Fruit fly (Drosophila melanogaster) whole organism, embryonic: ENCODE data around the gene CG7409.

Experiments
- Ada2b ChIP-seq: fragments of 200-800 bp; sonication (Bioruptor generic); IDR thresholded peaks from 2 replicates; pipeline ENCODE4 v1.3.6; 2022; ENCODE audit warnings: missing biosample characterization, missing genetic modification characterization
- CG11695 ChIP-seq: fragments of 200-800 bp; sonication (Bioruptor generic); IDR thresholded peaks from 3 replicates; pipeline ENCODE4 v1.3.6; 2022; ENCODE audit warnings: missing biosample characterization, missing genetic modification characterization
- CG11723 ChIP-seq: fragments of 200-800 bp; sonication (Bioruptor generic); optimal IDR thresholded peaks from 2 replicates; lab custom pipeline; 2017; ENCODE audit warnings: missing biosample characterization, mild to moderate bottlenecking, missing genetic modification characterization
- CG15514 ChIP-seq: fragments of 200-800 bp; sonication (Bioruptor generic); optimal IDR thresholded peaks from 3 replicates; lab custom pipeline; 2017; ENCODE audit warnings: missing biosample characterization, missing genetic modification characterization, mild to moderate bottlenecking, moderate library complexity, missing genetic modification reagents
- CG17385 ChIP-seq: fragments of 200-800 bp; sonication (Bioruptor generic); optimal IDR thresholded peaks from 3 replicates; lab custom pipeline; 2018; ENCODE audit warnings: missing biosample characterization, mild to moderate bottlenecking, missing genetic modification characterization
- CG18764 ChIP-seq: fragments of 200-800 bp; sonication (Bioruptor generic); optimal IDR thresholded peaks from 3 replicates; lab custom pipeline; 2016; ENCODE audit warnings: missing biosample characterization, missing genetic modification characterization
- CG2875 ChIP-seq: fragments of 200-800 bp; sonication (Bioruptor generic); optimal IDR thresholded peaks from 2 replicates; lab custom pipeline; 2017; ENCODE audit warnings: missing biosample characterization, mild to moderate bottlenecking, missing genetic modification characterization, missing genetic modification reagents
- CG2889 ChIP-seq: fragments of 200-800 bp; sonication (Bioruptor generic); IDR thresholded peaks from 3 replicates; pipeline ENCODE4 v1.3.6; 2022; ENCODE audit warnings: missing biosample characterization, missing genetic modification characterization
- CG3163 ChIP-seq: fragments of 200-800 bp; sonication (Bioruptor generic); optimal IDR thresholded peaks from 3 replicates; lab custom pipeline; 2016; ENCODE audit warnings: missing biosample characterization, missing genetic modification characterization
- CG7372 ChIP-seq: fragments of 200-800 bp; sonication (Bioruptor generic); IDR thresholded peaks from 2 replicates; pipeline ENCODE4 v1.3.6; 2022; ENCODE audit warnings: missing biosample characterization, missing genetic modification characterization
- CG8388 ChIP-seq: fragments of 200-800 bp; sonication (Bioruptor generic); optimal IDR thresholded peaks from 2 replicates; lab custom pipeline; 2019; ENCODE audit warnings: missing biosample characterization, mild to moderate bottlenecking, missing genetic modification characterization, moderate library complexity
- E2f1 ChIP-seq: fragments of 200-800 bp; sonication (Bioruptor generic); IDR thresholded peaks from 2 replicates; pipeline ENCODE4 v1.3.6; 2022; ENCODE audit warnings: missing biosample characterization, missing genetic modification characterization
- E2f2 ChIP-seq: fragments of 200-800 bp; sonication (Bioruptor generic); IDR thresholded peaks from 2 replicates; pipeline ENCODE4 v1.3.6; 2022; ENCODE audit warnings: missing biosample characterization, missing genetic modification characterization
- Hr78 ChIP-seq, 2 experiments: fragments of 200-800 bp in 1 of 2; fragments of >200 bp in 1 of 2; sonication (Bioruptor generic) in 1 of 2; optimal IDR thresholded peaks; 2 replicates each; lab custom pipeline; 2017 to 2019; ENCODE audit warnings: missing biosample characterization in 2 of 2, missing genetic modification characterization in 2 of 2, mild to moderate bottlenecking in 1 of 2, moderate library complexity in 1 of 2
- Trl ChIP-seq, 3 experiments: fragments of >200 bp in 2 of 3; fragments of 200-800 bp in 1 of 3; sonication (Bioruptor generic) in 1 of 3; optimal IDR thresholded peaks; 2 replicates in 1 of 3; 3 replicates in 2 of 3; lab custom pipeline; 2016 to 2017; ENCODE audit warnings: missing biosample characterization in 1 of 3, missing genetic modification characterization in 1 of 3
- abd-A ChIP-seq: fragments of 200-800 bp; sonication (Bioruptor generic); optimal IDR thresholded peaks from 3 replicates; lab custom pipeline; 2019; ENCODE audit warnings: missing biosample characterization, mild to moderate bottlenecking, missing genetic modification characterization, moderate library complexity
- ac ChIP-seq: fragments of 200-800 bp; sonication (Bioruptor generic); optimal IDR thresholded peaks from 3 replicates; lab custom pipeline; 2017; ENCODE audit warnings: missing biosample characterization, mild to moderate bottlenecking, missing genetic modification characterization
- bab2 ChIP-seq: fragments of 200-800 bp; sonication (Bioruptor generic); optimal IDR thresholded peaks from 2 replicates; lab custom pipeline; 2016; ENCODE audit warnings: missing biosample characterization, missing genetic modification characterization
- bbx ChIP-seq: fragments of 200-800 bp; sonication (Bioruptor generic); IDR thresholded peaks from 2 replicates; pipeline ENCODE4 v1.3.6; 2022; ENCODE audit warnings: missing biosample characterization, missing genetic modification characterization; ENCODE audit not compliant: partially characterized antibody
- chinmo ChIP-seq: fragments of 200-800 bp; sonication (Bioruptor generic); IDR thresholded peaks from 4 replicates; pipeline ENCODE4 v1.3.6; 2022; ENCODE audit warnings: missing biosample characterization, missing genetic modification characterization; ENCODE audit not compliant: partially characterized antibody
- gce ChIP-seq: fragments of 200-800 bp; sonication (Bioruptor generic); IDR thresholded peaks from 3 replicates; pipeline ENCODE4 v1.3.6; 2022; ENCODE audit warnings: missing biosample characterization, missing genetic modification characterization
- grn ChIP-seq: fragments of 200-800 bp; sonication (Bioruptor generic); optimal IDR thresholded peaks from 3 replicates; lab custom pipeline; 2017; ENCODE audit warnings: missing biosample characterization, missing genetic modification characterization
- hbn ChIP-seq: fragments of 200-800 bp; sonication (Bioruptor generic); IDR thresholded peaks from 2 replicates; pipeline ENCODE4 v1.3.6; 2022; ENCODE audit warnings: missing biosample characterization, missing genetic modification characterization; ENCODE audit not compliant: partially characterized antibody
- lab ChIP-seq: fragments of 200-800 bp; sonication (Bioruptor generic); optimal IDR thresholded peaks from 3 replicates; lab custom pipeline; 2017; ENCODE audit warnings: missing biosample characterization, missing genetic modification characterization, mild to moderate bottlenecking, moderate library complexity, missing genetic modification reagents
- oc ChIP-seq: fragments of 200-800 bp; sonication (Bioruptor generic); optimal IDR thresholded peaks from 2 replicates; lab custom pipeline; 2018; ENCODE audit warnings: missing biosample characterization, mild to moderate bottlenecking, missing genetic modification characterization, moderate library complexity
- sd ChIP-seq: fragments of 200-800 bp; sonication (Bioruptor generic); optimal IDR thresholded peaks from 3 replicates; lab custom pipeline; 2018; ENCODE audit warnings: missing biosample characterization, mild to moderate bottlenecking, missing genetic modification characterization, moderate library complexity
- sqz ChIP-seq: fragments of 200-800 bp; sonication (Bioruptor generic); optimal IDR thresholded peaks from 3 replicates; lab custom pipeline; 2018; ENCODE audit warnings: missing biosample characterization, mild to moderate bottlenecking, missing genetic modification characterization
- sr ChIP-seq: fragments of 200-800 bp; sonication (Bioruptor generic); IDR thresholded peaks from 3 replicates; pipeline ENCODE4 v1.3.6; 2022; ENCODE audit warnings: missing biosample characterization, missing genetic modification characterization
- tx ChIP-seq: fragments of 200-800 bp; sonication (Bioruptor generic); optimal IDR thresholded peaks from 2 replicates; lab custom pipeline; 2016; ENCODE audit warnings: missing biosample characterization, missing genetic modification characterization
- wor ChIP-seq: fragments of 200-800 bp; sonication (Bioruptor generic); IDR thresholded peaks from 2 replicates; pipeline ENCODE4 v1.3.6; 2022; ENCODE audit warnings: missing biosample characterization, missing genetic modification characterization
- zf30C ChIP-seq: fragments of 200-800 bp; sonication (Bioruptor generic); optimal IDR thresholded peaks from 3 replicates; lab custom pipeline; 2018; ENCODE audit warnings: missing biosample characterization, mild to moderate bottlenecking, missing genetic modification characterization

Gene CG7409

DNA sequence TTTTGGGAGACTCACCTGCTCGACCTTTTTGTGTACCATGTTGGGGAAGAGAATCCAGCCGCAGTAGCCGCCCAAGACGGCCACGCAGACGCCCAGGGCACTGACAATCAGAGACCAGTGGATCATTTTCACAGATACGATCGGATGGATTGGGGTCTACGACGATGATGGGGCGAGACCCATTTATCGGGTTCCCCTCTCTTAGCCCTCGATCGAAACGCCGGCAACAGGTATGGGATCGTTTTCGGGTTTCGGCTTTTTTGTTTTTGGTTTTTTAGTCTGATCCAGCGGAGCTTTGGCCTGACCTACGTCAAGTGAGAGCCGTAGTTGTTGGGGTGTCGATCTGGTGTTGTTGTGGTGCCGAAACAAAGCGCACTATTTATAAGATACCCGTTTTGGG lies 12.3 kb upstream of the CG7409 start (continued):
- no peak for TF ChIP-seq bbx (GFP tag; lab: Robert Waterston, UW)
- TF ChIP-seq sqz = peak; percentile 9
- TF ChIP-seq lab (GFP tag; lab: Kevin White, UChicago) = no peak
- no peak for TF ChIP-seq CG8388
- TF ChIP-seq CG15514 (GFP tag; lab: Kevin White, UChicago) = no peak
- TF ChIP-seq E2f2 (GFP tag; lab: Robert Waterston, UW) = no peak
- no peak for TF ChIP-seq ac (GFP tag; lab: Kevin White, UChicago)
- TF ChIP-seq chinmo = 0 out of 4 replicates have a peak, but pooled peaks have one; percentile 54
- no peak for TF ChIP-seq CG2875 (GFP tag; lab: Kevin White, UChicago)
- TF ChIP-seq sd (tag; lab: Kevin White, UChicago) = peak; percentile 37
- peak; percentile 84 for TF ChIP-seq grn (GFP tag; lab: Kevin White, UChicago)
- TF ChIP-seq CG2889 (GFP tag; lab: Robert Waterston, UW) = no peak
- TF ChIP-seq CG11695 (GFP tag; lab: Robert Waterston, UW) = 0 out of 3 replicates have a peak, but pooled peaks have one; percentile 13
- peak; percentile 76 for TF ChIP-seq oc
- TF ChIP-seq, all 482 proteins: peak for 11

DNA sequence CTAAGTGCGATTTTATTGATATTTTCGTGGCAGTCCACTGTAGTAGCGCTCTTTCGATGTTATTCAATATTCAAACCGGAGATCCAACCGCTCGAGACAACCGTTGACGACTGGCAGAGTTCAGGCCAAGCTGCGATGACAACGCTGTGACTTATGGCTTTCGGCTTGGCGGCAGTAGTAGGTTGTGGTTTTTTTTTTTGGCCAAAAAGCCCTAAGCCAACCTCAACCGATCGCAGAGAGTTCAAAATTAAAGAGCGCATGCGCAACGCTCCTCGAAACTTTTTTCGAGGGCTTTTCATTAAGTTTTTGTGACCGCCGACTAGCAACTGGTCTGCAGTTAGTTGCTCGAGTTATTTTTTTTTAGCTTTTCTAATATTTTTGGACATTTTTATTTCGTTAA lies 11.3 kb upstream of the CG7409 start, which contains the start of gene Snmp2:
Gene Snmp2, minus strand, starts transcription at position 101 of the 400 bp plus-strand sequence.
- peak in 1 of 2 experiments; percentile 1 for TF ChIP-seq Trl (optimal IDR thresholded peaks at IDR 0.05; lab: Kevin White, UChicago)
- TF ChIP-seq Trl (GFP tag; optimal IDR thresholded peaks at IDR 0.05; lab: Kevin White, UChicago) = no peak
- peak; percentile 45 for TF ChIP-seq sqz
- no peak for TF ChIP-seq bab2 (GFP tag; lab: Kevin White, UChicago)
- peak; percentile 65 for TF ChIP-seq CG3163
- TF ChIP-seq CG18764 (GFP tag; lab: Kevin White, UChicago) = no peak
- TF ChIP-seq chinmo = 0 out of 4 replicates have a peak, but pooled peaks have one; percentile 6
- TF ChIP-seq tx = no peak
- no peak for TF ChIP-seq hbn
- no peak for TF ChIP-seq CG11723 (GFP tag; lab: Kevin White, UChicago)

DNA sequence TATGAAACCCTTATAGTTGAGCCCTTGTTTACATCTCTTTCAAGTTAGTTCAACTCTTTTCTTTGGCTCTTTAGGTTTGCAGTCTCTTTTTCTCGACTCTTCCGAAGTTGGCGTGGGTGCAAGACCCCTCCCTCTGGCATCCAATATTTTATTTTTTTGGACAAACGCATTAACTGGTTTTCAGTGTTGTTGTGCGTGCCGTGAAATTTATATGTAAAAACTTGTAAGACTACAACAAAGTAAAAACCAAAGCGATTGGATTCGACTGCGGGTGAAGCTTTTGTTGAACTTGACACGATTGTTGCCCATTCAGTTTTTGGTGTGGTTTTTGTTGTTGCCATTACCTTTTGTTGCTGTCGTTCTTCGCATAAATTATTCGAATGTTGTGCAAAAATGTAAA lies 10.5 kb upstream of the CG7409 start:
- peak; percentile 37 for TF ChIP-seq abd-A
- TF ChIP-seq zf30C = no peak
- TF ChIP-seq chinmo = peak; percentile 94; the same call in 3 of the 4 replicates
- TF ChIP-seq sr (GFP tag; lab: Robert Waterston, UW) = peak; percentile 69; the same call in 1 of the 3 replicates
- peak; percentile 59 for TF ChIP-seq CG3163
- TF ChIP-seq E2f1 = no peak
- no peak for TF ChIP-seq CG17385 (GFP tag; lab: Kevin White, UChicago)
- TF ChIP-seq Ada2b (GFP tag; lab: Robert Waterston, UW) = no peak
- TF ChIP-seq oc = peak; percentile 30
- TF ChIP-seq sd (tag; lab: Kevin White, UChicago) = peak; percentile 48
- TF ChIP-seq Trl (optimal IDR thresholded peaks at IDR 0.05; lab: Kevin White, UChicago) = peak in 1 of 2 experiments; percentile 20
- no peak for TF ChIP-seq Trl (GFP tag; optimal IDR thresholded peaks at IDR 0.05; lab: Kevin White, UChicago)
- peak in 1 of 2 experiments; percentile 20 for TF ChIP-seq Hr78 (GFP tag; optimal IDR thresholded peaks at IDR 0.05; lab: Kevin White, UChicago)
- TF ChIP-seq sqz = peak; percentile 65
- TF ChIP-seq wor (GFP tag; lab: Robert Waterston, UW) = no peak
- TF ChIP-seq, all 482 proteins: peak for 9

DNA sequence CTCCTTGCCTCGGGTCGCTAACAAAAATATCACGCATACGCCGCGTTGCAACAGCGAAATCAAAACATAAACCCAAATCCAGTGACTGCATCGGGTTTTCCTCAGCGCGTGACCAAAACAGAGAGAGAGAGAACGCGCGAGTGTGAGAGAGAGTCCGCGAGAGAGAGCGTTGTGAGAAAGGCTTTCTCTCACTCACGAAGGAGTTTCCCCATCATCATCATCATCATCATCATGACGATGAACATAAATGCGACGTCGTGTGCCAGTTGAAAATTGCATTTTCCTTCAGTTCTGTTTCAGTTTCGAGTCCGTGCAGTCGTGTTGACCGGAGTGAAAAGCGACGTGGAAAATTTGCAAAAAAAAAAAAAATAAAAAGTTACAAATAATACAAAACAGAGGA lies 7.2 kb upstream of the CG7409 start, which contains the start of gene CG13685:
Gene CG13685, plus strand, starts transcription at position 301 of the 400 bp plus-strand sequence.
- TF ChIP-seq CG7372 (GFP tag; lab: Robert Waterston, UW) (peak; percentile 16; the same call in 1 of the 2 replicates), gce (no peak), Trl (optimal IDR thresholded peaks at IDR 0.05; lab: Kevin White, UChicago) (peak; percentile 27 to 34), Trl (GFP tag; optimal IDR thresholded peaks at IDR 0.05; lab: Kevin White, UChicago) (no peak)
